Worm (Caenorhabditis elegans) whole organism, mixed stage, embryonic: ENCODE results near the gene K03H6.4.

Source experiments
- M03D4.4 ChIP-seq: sonication (generic microtip); optimal IDR thresholded peaks from 2 replicates; lab custom pipeline; 2017; ENCODE audit warnings: mild to moderate bottlenecking, missing genetic modification characterization, missing compliant biosample characterization
- bed-3 ChIP-seq: fragments of 200-800 bp; sonication (Bioruptor generic); optimal IDR thresholded peaks from 3 replicates; lab custom pipeline; 2018; ENCODE audit warnings: mild to moderate bottlenecking, missing genetic modification characterization, moderate library complexity, missing compliant biosample characterization
- blmp-1 ChIP-seq: fragments of 150-350 bp; optimal IDR thresholded peaks from 2 replicates; lab custom pipeline; 2014; ENCODE audit warnings: missing biosample characterization, missing genetic modification characterization
- ceh-39 ChIP-seq: fragments of 150-350 bp; optimal IDR thresholded peaks from 2 replicates; lab custom pipeline; 2014; ENCODE audit warnings: missing biosample characterization, missing genetic modification characterization
- ceh-43 ChIP-seq: fragments of 200-800 bp; sonication (Bioruptor generic); optimal IDR thresholded peaks from 2 replicates; lab custom pipeline; 2018; ENCODE audit warnings: mild to moderate bottlenecking, missing genetic modification characterization, moderate library complexity, missing compliant biosample characterization
- ceh-83 ChIP-seq: fragments of 200-800 bp; sonication (Bioruptor generic); optimal IDR thresholded peaks from 2 replicates; lab custom pipeline; 2018; ENCODE audit warnings: mild to moderate bottlenecking, missing genetic modification characterization, missing compliant biosample characterization
- ces-1 ChIP-seq: fragments of 150-350 bp; optimal IDR thresholded peaks from 2 replicates; lab custom pipeline; 2014; ENCODE audit warnings: missing biosample characterization, missing genetic modification reagents, missing genetic modification characterization
- cnd-1 ChIP-seq: fragments of 200-800 bp; sonication (Bioruptor generic); optimal IDR thresholded peaks from 2 replicates; lab custom pipeline; 2018; ENCODE audit warnings: mild to moderate bottlenecking, missing genetic modification characterization, missing compliant biosample characterization
- drap-1 ChIP-seq: fragments of 200-800 bp; sonication (Bioruptor generic); optimal IDR thresholded peaks from 3 replicates; lab custom pipeline; 2018; ENCODE audit warnings: mild to moderate bottlenecking, missing genetic modification characterization, missing compliant biosample characterization
- elt-1 ChIP-seq: sonication (generic microtip); optimal IDR thresholded peaks from 2 replicates; lab custom pipeline; 2017; ENCODE audit warnings: missing genetic modification characterization, mild to moderate bottlenecking, missing compliant biosample characterization, antibody characterized with exemption, moderate library complexity, borderline replicate concordance; ENCODE audit not compliant: insufficient read depth
- elt-3 ChIP-seq: fragments of 150-350 bp; optimal IDR thresholded peaks from 2 replicates; lab custom pipeline; 2014; ENCODE audit warnings: missing biosample characterization, missing genetic modification characterization
- ham-2 ChIP-seq: fragments of 200-800 bp; sonication (Bioruptor generic); optimal IDR thresholded peaks from 2 replicates; lab custom pipeline; 2018; ENCODE audit warnings: mild to moderate bottlenecking, missing genetic modification characterization, missing compliant biosample characterization
- hlh-1 ChIP-seq: fragments of 150-350 bp; optimal IDR thresholded peaks from 2 replicates; lab custom pipeline; 2014; ENCODE audit warnings: missing biosample characterization, missing genetic modification reagents, missing genetic modification characterization
- lin-13 ChIP-seq: fragments of 150-350 bp; optimal IDR thresholded peaks from 2 replicates; lab custom pipeline; 2014; ENCODE audit warnings: missing biosample characterization, missing genetic modification characterization
- lin-32 ChIP-seq: fragments of 200-800 bp; sonication (Bioruptor generic); optimal IDR thresholded peaks from 2 replicates; lab custom pipeline; 2018; ENCODE audit warnings: mild to moderate bottlenecking, missing genetic modification characterization, missing compliant biosample characterization
- lsy-2 ChIP-seq: fragments of 150-350 bp; optimal IDR thresholded peaks from 2 replicates; lab custom pipeline; 2014; ENCODE audit warnings: missing biosample characterization, missing genetic modification characterization
- mab-5 ChIP-seq: fragments of 150-350 bp; optimal IDR thresholded peaks from 2 replicates; lab custom pipeline; 2014; ENCODE audit warnings: missing biosample characterization, missing genetic modification characterization
- mls-2 ChIP-seq: sonication (generic microtip); optimal IDR thresholded peaks from 2 replicates; lab custom pipeline; 2016; ENCODE audit warnings: mild to moderate bottlenecking, missing genetic modification characterization, moderate library complexity, missing compliant biosample characterization
- nhr-12 ChIP-seq: fragments of 150-350 bp; optimal IDR thresholded peaks from 2 replicates; lab custom pipeline; 2014; ENCODE audit warnings: missing biosample characterization, missing genetic modification characterization
- nhr-2 ChIP-seq: fragments of 150-350 bp; optimal IDR thresholded peaks from 2 replicates; lab custom pipeline; 2014; ENCODE audit warnings: missing biosample characterization, missing genetic modification characterization
- nhr-28 ChIP-seq: fragments of 150-350 bp; optimal IDR thresholded peaks from 2 replicates; lab custom pipeline; 2014; ENCODE audit warnings: missing biosample characterization, missing genetic modification characterization
- pha-4 ChIP-seq: fragments of 150-350 bp; optimal IDR thresholded peaks from 2 replicates; lab custom pipeline; 2018; ENCODE audit warnings: missing biosample characterization, missing genetic modification reagents, missing genetic modification characterization
- snpc-4 ChIP-seq: fragments of 150-350 bp; optimal IDR thresholded peaks from 2 replicates; lab custom pipeline; 2014; ENCODE audit warnings: missing biosample characterization, missing genetic modification characterization
- sptf-1 ChIP-seq: sonication (generic microtip); optimal IDR thresholded peaks from 2 replicates; lab custom pipeline; 2017; ENCODE audit warnings: mild to moderate bottlenecking, missing genetic modification characterization, moderate library complexity, missing compliant biosample characterization
- tbx-8 ChIP-seq: fragments of 200-800 bp; sonication (Bioruptor generic); optimal IDR thresholded peaks from 2 replicates; lab custom pipeline; 2018; ENCODE audit warnings: mild to moderate bottlenecking, missing genetic modification characterization, moderate library complexity, missing compliant biosample characterization
- unc-62 ChIP-seq: fragments of 150-350 bp; optimal IDR thresholded peaks from 2 replicates; lab custom pipeline; 2014; ENCODE audit warnings: missing biosample characterization, missing genetic modification reagents, missing genetic modification characterization
- ztf-11 ChIP-seq: fragments of 150-350 bp; optimal IDR thresholded peaks from 2 replicates; lab custom pipeline; 2014; ENCODE audit warnings: missing biosample characterization, missing genetic modification characterization

K03H6.4 gene

DNA sequence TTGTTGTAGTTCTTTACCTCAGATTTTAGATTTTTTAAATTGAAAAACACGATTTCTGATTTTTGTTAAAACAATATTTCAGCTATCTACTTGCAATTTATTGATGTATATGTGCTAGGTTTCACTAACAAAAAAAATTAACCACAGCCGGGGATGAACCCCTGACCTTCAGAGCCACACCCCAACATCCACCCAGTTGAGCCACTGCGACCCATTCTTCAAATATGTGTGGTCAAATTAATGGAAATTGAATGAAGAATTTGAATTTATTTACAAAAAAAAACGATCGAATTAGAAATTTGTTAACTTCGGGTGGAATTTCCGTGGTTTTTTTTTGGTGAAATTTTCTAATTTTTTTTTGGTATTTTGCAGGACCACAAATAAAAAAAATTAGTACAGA lies 42.5 kb downstream of the K03H6.4 start:
- no peak for TF ChIP-seq blmp-1 (tag; lab: Kevin White, UChicago)

DNA sequence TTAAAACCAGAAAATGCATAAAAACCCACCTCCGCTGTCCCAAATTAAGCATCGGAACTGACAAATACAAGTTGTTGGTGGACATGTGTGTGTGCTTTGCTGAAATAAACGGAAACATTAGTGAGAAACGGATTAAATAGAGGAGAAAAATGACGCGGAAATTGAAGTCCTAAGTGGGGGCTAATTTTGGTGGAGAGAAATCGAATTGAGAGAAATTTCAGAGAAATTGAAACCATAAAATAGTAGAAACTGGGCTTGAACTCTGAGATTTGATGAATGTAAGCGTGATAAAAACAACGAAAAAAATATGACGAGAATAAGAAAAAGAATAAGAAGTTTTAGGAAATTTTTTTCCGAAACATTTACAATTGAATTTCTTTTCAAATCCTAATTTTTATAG lies 46.1 kb downstream of the K03H6.4 start, which contains the start of gene Y77E11A.12:
Gene Y77E11A.12, minus strand, starts transcription at position 101 of the 400 bp plus-strand sequence.
- TF ChIP-seq elt-3 (tag; lab: Kevin White, UChicago) (no peak), ceh-39 (tag; lab: Kevin White, UChicago) (no peak), sptf-1 (tag; lab: Kevin White, UChicago) (no peak), bed-3 (GFP tag; lab: Kevin White, UChicago) (no peak)

DNA sequence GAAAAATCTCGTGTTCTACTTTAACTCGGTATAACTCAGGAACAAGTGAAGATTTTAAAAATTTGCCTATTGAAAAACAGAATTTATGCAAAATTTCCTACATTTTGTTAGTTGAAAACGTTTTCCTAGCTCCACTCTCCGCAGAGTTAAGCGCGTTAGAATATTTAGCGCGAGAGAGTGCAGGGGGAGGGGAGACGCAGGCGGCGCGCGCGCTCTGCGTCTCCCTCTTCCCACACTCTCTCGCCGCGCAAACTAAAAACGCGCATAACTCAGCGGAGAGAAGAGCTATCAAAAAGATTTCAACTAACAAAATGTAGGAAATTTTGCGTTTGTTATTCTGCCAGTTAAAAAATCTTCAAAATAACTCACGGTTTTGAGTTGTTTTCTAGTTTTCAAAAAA lies 49.0 kb downstream of the K03H6.4 start:
- TF ChIP-seq lin-32 (GFP tag; lab: Kevin White, UChicago) (no peak), drap-1 (no peak), bed-3 (GFP tag; lab: Kevin White, UChicago) (no peak), M03D4.4 (tag; lab: Kevin White, UChicago) (no peak), tbx-8 (GFP tag; lab: Kevin White, UChicago) (no peak), ceh-83 (GFP tag; lab: Kevin White, UChicago) (no peak), sptf-1 (tag; lab: Kevin White, UChicago) (no peak), unc-62 (GFP tag; lab: Kevin White, UChicago) (no peak), nhr-12 (tag; lab: Kevin White, UChicago) (no peak), cnd-1 (no peak), mls-2 (tag; lab: Kevin White, UChicago) (no peak)

DNA sequence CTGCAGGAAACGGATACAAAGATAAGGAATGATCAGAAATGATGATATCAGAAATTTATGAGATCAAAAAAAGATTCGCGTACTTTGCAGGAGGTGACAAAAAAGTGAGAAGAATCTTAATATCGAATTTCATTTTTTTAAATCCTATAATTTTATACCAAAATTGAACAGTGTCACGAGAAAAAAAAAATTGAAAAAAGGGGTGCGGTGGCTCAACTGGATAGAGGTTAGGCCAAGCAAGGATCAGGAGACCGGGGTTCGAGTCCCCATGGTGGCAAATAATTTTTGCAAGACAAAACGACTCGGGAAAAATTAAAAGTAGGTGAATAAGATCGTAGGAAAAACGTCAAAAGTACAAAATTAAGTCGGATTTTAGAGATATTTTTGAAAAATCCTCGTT lies 50.8 kb downstream of the K03H6.4 start:
- TF ChIP-seq elt-3 (tag; lab: Kevin White, UChicago), result no peak
- no peak for TF ChIP-seq nhr-28
- TF ChIP-seq snpc-4 (tag; lab: Kevin White, UChicago), result no peak
- no peak for TF ChIP-seq ceh-43 (GFP tag; lab: Kevin White, UChicago)
- no peak for TF ChIP-seq lsy-2 (tag; lab: Kevin White, UChicago)
- no peak for TF ChIP-seq mab-5 (tag; lab: Kevin White, UChicago)
- TF ChIP-seq pha-4 (tag; lab: Kevin White, UChicago), result no peak
- no peak for TF ChIP-seq ham-2 (GFP tag; lab: Kevin White, UChicago)
- TF ChIP-seq tbx-8 (GFP tag; lab: Kevin White, UChicago), result no peak
- TF ChIP-seq ztf-11 (tag; lab: Kevin White, UChicago), result no peak
- TF ChIP-seq ces-1 (GFP tag; lab: Kevin White, UChicago), result no peak
- no peak for TF ChIP-seq lin-32 (GFP tag; lab: Kevin White, UChicago)

DNA sequence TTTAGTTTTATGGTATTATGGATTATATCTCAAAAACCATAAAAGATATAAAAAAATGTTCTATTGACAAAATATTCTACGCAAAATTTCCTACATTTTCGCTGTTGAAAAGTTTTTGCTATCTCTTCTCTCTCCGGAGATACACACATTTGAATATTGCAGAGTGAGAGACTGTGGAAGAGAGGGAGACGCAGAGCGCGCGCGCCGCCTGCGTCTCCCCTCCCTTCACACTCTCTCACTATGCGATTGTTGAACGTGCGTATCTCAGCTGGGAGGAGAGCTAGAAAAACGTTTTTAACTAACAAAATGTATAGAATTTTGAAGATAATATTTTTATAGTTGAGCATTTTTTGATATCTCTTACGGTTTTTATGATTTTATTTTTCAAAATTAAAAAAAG lies 52.0 kb downstream of the K03H6.4 start:
- TF ChIP-seq ceh-39 (tag; lab: Kevin White, UChicago) (no peak), lin-32 (GFP tag; lab: Kevin White, UChicago) (no peak), hlh-1 (no peak), lin-13 (tag; lab: Kevin White, UChicago) (no peak), sptf-1 (tag; lab: Kevin White, UChicago) (no peak), lsy-2 (tag; lab: Kevin White, UChicago) (no peak), snpc-4 (tag; lab: Kevin White, UChicago) (no peak), nhr-2 (no peak), elt-1 (no peak), bed-3 (GFP tag; lab: Kevin White, UChicago) (no peak), ceh-83 (GFP tag; lab: Kevin White, UChicago) (no peak), tbx-8 (GFP tag; lab: Kevin White, UChicago) (no peak), nhr-28 (no peak)
